Fruit fly (Drosophila melanogaster) S2 (cell line): ENCODE results near the gene Arl5.

Experiments used
- CG8478 ChIP-seq: fragments of >200 bp; optimal IDR thresholded peaks from 2 replicates; lab custom pipeline; 2018
- CTCF ChIP-seq, 2 experiments: fragments of >200 bp; optimal IDR thresholded peaks; 2 replicates each; lab custom pipeline; 2018

DNA sequence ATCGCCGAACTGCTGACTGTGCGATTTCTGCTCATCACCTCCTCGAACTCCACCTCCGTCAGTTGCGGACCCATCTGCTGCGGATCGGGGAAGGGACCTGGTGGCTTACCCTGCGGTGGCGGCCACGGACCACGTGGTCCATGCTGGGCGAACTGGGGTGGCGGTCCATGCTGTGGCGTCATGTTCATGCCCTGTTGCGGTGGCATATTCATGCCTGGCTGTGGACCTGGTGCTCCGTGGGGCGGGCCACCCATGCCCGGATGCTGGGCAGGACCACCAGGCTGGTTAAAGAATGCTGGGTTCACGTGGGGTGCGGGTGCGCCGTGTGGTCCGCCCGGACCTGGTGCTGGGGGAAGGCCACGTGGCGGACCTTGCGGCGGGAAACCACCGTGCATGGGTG, 12.7 kb upstream of the Arl5 start:
- TF ChIP-seq CTCF (optimal IDR thresholded peaks at IDR 0.05; lab: Kevin White, UChicago) (no peak), CG8478 (lab: Kevin White, UChicago) (no peak)
